Fruit fly (Drosophila melanogaster) S2 (cell line): Measurements from ENCODE around the gene CG42688.

Source experiments
- CG8478 ChIP-seq: fragments of >200 bp; optimal IDR thresholded peaks from 2 replicates; lab custom pipeline; 2018
- CTCF ChIP-seq, 2 experiments: fragments of >200 bp; optimal IDR thresholded peaks; 2 replicates each; lab custom pipeline; 2018

The CG42688 gene

dm6 chr2L:19163143-19163974 is 19.3 kb downstream of the CG42688 start:
- no peak for TF ChIP-seq CG8478
- no peak for TF ChIP-seq CTCF (optimal IDR thresholded peaks at IDR 0.05; lab: Kevin White, UChicago)

DNA sequence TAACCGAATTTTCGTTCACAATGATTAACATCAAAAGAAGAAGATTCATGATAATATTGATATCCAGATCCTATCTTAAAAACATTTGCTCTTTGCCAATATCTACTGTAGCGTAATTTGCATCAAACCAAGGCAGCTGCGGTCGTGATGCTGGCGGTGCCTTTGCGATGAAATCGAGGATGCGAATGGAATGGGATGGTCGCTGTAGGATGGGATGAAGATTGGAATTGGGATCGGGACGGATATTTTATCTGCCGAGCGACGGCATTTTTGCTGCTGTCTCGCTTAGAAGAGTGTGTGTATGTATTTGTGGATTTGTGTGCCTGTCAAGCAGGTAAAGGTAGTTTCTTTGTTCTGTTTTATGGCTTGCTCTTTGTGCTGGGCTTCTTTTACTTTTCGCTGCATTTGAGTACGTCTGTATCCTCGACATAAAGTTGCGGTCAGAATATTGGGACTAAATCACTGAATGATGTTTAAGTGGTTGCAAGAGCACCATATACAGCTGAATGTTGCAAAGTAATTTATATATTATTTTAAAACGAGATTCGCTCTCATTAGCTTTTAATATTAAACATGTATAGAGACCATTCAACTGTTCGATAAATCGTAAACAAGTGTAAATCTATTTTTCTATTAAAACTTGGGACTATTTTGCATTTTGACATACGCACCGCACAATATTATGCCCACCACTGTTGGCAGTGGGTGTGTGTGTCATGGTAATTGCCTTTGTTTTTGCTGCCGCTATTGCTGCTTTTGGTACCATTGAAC is 20.1 kb downstream of the CG42688 start:
- no peak for TF ChIP-seq CTCF (optimal IDR thresholded peaks at IDR 0.05; lab: Kevin White, UChicago)
- TF ChIP-seq CG8478 = no peak

DNA sequence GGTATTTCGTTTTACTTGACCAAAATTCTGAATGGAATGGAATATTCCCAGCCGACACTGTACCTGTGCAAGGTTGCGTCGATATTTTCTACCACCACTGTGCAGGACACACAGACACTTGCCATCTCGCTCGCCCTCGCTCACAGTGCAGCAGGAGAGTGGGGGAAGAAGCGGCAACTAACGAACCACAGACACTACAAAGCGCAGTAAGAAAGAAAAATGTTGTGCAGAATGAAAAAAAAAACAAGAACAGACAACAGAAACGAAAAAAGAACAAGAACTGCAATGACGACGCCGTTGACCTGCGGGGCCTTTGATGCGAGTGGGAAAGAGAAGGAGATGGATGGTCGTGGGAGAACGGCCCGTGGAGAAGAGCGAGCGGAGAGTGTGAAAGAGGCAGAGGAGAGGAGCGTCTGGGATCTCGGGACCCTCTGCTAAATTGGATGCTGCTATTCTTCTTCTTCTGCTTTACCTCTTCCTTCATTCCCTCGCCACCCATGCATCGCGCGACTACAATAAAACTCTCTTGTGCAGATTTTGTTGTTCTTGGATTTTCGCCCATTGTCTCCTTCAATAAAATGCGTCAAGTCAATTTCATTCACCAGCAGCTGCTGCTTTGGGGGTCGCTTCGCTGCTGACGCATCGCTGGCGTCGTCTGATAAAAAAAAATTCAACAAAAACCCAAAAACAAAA is 21.2 kb downstream of the CG42688 start:
- TF ChIP-seq CTCF (optimal IDR thresholded peaks at IDR 0.05; lab: Kevin White, UChicago) (no peak), CG8478 (no peak)

- TF ChIP-seq CTCF (optimal IDR thresholded peaks at IDR 0.05; lab: Kevin White, UChicago) = no peak
- no peak for TF ChIP-seq CG8478
Observed at dm6 chr2L:19159552-19160406, 22.8 kb downstream of the CG42688 start.

- TF ChIP-seq CTCF (optimal IDR thresholded peaks at IDR 0.05; lab: Kevin White, UChicago) = no peak
- TF ChIP-seq CG8478 = no peak
Observed at dm6 chr2L:19158679-19159551, 23.7 kb downstream of the CG42688 start.

DNA sequence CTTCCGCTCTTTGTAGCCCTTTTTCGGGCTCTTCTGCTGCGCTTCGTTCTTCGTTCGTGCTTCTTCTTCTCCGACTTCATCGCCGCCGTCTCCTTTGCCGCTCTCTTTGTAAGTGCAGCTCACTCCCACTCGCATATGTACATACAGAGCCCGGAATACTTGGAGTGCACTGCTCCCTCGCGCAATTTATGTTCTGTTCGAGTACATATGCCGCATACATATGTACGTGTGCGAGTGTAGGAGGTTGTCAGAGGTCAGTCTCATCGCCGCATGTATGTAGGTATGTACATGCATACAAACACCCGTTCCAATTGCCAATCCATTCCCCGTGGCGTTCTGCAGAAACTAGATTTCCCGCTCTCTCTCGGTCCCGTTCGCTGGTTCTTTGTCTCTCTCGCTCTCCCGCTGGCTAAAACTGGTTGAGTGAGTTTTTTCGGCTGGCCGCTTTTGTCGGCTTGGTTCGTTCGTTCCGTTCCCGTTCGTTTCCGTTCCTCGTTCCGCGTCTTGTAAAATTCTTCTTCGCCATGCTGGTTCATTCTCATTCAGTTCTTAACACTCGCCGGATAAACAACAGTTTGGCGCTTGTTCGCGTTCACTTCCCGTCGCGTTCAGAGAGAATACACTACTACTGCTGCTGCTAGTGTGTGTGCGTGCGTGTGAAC is 24.5 kb downstream of the CG42688 start:
- TF ChIP-seq CG8478 (no peak), CTCF (optimal IDR thresholded peaks at IDR 0.05; lab: Kevin White, UChicago) (no peak)

DNA sequence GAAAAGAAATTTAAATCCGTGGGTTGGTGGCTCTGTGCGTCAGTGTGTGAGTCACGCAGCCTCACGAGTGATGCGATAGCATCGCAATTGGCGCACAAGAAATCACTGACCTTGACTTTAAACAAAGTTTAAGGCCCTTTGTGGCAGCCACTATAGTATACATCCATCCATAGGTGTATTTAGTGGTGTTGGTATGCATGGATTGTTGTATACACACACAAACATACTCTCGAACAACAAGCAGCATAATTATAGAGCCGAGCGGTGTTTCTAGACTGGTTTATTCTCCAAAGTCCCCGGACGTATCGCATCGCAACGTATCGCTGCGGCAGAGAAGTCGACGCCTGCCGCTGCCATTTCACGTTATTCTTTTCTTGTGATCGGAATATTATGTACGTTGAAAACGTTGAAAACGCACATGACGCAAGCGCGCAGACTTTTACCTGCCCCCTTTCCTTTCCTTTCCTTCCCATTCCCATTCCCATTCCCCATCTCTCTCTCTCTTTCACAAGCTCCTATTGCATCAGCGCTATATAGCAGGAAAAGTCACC is 25.8 kb downstream of the CG42688 start:
- TF ChIP-seq CTCF (optimal IDR thresholded peaks at IDR 0.05; lab: Kevin White, UChicago) = no peak
- TF ChIP-seq CG8478 = no peak

- TF ChIP-seq CTCF (optimal IDR thresholded peaks at IDR 0.05; lab: Kevin White, UChicago) (no peak), CG8478 (no peak)
Observed at dm6 chr2L:19155937-19156736, 26.5 kb downstream of the CG42688 start.

- TF ChIP-seq CG8478 = no peak
Observed at dm6 chr2L:19154893-19155389, 27.7 kb downstream of the CG42688 start.

dm6 chr2L:19146645-19147044 is 36.0 kb downstream of the CG42688 start:
- TF ChIP-seq CTCF (optimal IDR thresholded peaks at IDR 0.05; lab: Kevin White, UChicago) (no peak), CG8478 (no peak)

DNA sequence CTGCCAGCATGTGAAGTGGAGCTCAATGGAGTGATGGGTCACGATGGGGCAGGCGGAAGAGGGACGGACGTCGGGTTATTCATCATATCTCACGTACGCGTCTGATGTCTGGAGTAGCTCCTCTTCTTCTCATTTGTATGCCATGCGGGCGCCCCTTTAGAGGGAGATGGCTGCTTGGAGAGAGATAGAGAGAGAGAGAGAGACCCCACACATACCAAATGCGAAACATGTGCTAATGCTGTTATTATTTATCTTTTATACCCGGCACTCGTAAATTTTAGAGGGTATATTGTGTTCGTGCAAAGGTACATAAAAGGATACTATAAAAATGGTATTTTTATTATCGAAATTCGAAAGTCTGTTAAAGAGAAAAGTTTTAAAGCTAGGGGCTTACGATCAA is 36.6 kb downstream of the CG42688 start:
- TF ChIP-seq CG8478 (no peak), CTCF (optimal IDR thresholded peaks at IDR 0.05; lab: Kevin White, UChicago) (no peak)

DNA sequence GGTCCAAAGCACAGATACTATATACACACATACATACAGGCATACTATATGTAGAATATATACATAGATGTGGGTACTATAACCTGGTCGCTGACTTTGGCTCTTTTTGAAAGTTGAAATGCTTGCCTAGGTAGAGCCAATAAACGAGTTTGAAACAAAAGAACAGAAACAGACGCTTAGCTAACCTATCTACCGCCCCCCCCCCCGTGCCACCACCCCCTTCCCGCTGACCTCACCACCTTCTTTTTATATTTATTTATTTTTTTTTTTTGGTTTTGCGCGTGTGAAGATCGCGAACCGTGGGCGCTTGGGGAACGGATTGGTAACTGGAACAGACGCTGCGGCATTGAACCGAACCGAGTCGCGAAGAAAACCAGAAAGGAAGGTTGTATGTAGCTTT is 38.5 kb downstream of the CG42688 start:
- no peak for TF ChIP-seq CG8478
- TF ChIP-seq CTCF (optimal IDR thresholded peaks at IDR 0.05; lab: Kevin White, UChicago) = no peak
